Worm (Caenorhabditis elegans) whole organism, L1 larva: Measurements from ENCODE around the gene srd-35.

Experiments
- dpl-1 ChIP-seq, 3 experiments: fragments of 150-350 bp in 2 of 3; sonication (generic microtip) in 1 of 3; optimal IDR thresholded peaks; 2 replicates each; lab custom pipeline; 2014 to 2017; ENCODE audit warnings: missing biosample characterization in 3 of 3, missing genetic modification characterization in 3 of 3, missing genetic modification reagents in 3 of 3
- efl-1 ChIP-seq, 4 experiments: fragments of 150-350 bp; optimal IDR thresholded peaks in 3 of 4; peaks in 1 of 4; 1 replicate in 1 of 4; 2 replicates in 3 of 4; lab custom pipeline; 2014; ENCODE audit warnings: missing biosample characterization in 2 of 4, missing genetic modification characterization in 2 of 4, missing genetic modification reagents in 2 of 4

The srd-35 gene

DNA sequence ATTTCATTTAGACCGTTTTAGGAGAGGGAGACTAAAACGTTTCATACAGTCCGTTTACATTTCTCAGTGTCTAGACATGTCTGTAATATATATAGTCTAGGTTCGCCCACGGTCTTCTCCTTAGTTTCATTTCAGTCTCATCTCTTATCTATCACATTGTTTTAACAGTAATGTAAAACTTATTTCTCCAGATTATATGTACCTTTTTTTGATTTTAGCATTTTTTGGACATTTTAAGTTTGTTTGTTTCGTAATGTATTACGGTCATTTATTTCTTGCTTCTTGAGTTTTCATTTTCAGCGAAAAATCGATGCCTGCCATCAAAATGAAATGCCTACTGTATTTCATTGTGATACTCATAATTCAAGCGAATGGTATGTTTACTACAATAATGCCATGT is 49.7 kb downstream of the srd-35 start, which contains the start of gene F15B9.6:
Gene F15B9.6, plus strand, starts transcription at position 301 of the 400 bp plus-strand sequence.
- TF ChIP-seq efl-1 (optimal IDR thresholded peaks at IDR 0.05; lab: Kevin White, UChicago), result no peak
- peak in 1 of 2 experiments; percentile 47 for TF ChIP-seq efl-1 (GFP tag; optimal IDR thresholded peaks at IDR 0.05 in 1 of 2; lab: Kevin White, UChicago)
- no peak for TF ChIP-seq dpl-1 (GFP tag; optimal IDR thresholded peaks at IDR 0.05; lab: Kevin White, UChicago)
